Worm (Caenorhabditis elegans): ENCODE results near the gene hacl-1.
A peak's percentile ranks its signal among the peaks of the same experiment; 100 is the strongest.

hacl-1 gene

DNA sequence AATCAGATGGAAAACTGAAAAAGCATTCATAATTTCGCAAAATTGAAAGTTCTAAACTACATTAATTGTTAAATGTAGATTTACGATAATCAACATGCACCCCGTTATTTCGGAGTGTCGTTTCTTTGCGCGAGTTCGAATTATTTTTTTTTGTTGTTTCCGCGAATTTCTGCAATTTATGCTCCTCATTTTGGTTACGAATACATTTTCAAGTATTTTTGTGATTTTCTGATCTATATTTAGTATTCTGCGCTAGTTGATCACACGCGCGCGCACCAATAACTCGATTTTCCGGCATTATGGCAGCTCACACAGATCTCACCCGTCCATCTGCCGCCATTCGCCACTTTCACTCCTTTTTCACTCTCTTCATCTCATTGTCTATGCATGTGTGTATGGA, 52.5 kb downstream of the hacl-1 start, which contains the start of gene VW02B12L.2 (continued):
- TF ChIP-seq unc-130 (tag; optimal IDR thresholded peaks at IDR 0.05): no peak
- TF ChIP-seq blmp-1 (tag; optimal IDR thresholded peaks at IDR 0.05): peak; percentile 71
- no peak for TF ChIP-seq nhr-11 (tag; optimal IDR thresholded peaks at IDR 0.05)
- TF ChIP-seq nhr-28 (tag; optimal IDR thresholded peaks at IDR 0.05): no peak
- peak; percentile 38 for TF ChIP-seq rnt-1 (tag; optimal IDR thresholded peaks at IDR 0.05)
- no peak for TF ChIP-seq F16B12.6 (tag; optimal IDR thresholded peaks at IDR 0.05)
- peak; percentile 28 for TF ChIP-seq swsn-7 (tag; optimal IDR thresholded peaks at IDR 0.05)
- no peak for TF ChIP-seq fos-1 (tag; optimal IDR thresholded peaks at IDR 0.05)
- no peak for TF ChIP-seq tbx-2 (tag; optimal IDR thresholded peaks at IDR 0.05)
- no peak for TF ChIP-seq alr-1 (tag; optimal IDR thresholded peaks at IDR 0.05; ENCODE audit: borderline replicate concordance)
- no peak for TF ChIP-seq fkh-4 (tag; optimal IDR thresholded peaks at IDR 0.05; ENCODE audit: borderline replicate concordance)
- peak; percentile 10 for TF ChIP-seq lin-39 (tag; optimal IDR thresholded peaks at IDR 0.05)
- TF ChIP-seq mdl-1 (tag; optimal IDR thresholded peaks at IDR 0.05): no peak
- no peak for TF ChIP-seq Y116A8C.19 (tag; optimal IDR thresholded peaks at IDR 0.05; ENCODE audit: borderline replicate concordance)
- TF ChIP-seq nhr-71 (tag; optimal IDR thresholded peaks at IDR 0.05): peak; percentile 59
- no peak for TF ChIP-seq zag-1 (tag; optimal IDR thresholded peaks at IDR 0.05)
- no peak for TF ChIP-seq hpl-2 (GFP tag; optimal IDR thresholded peaks at IDR 0.05)
- no peak for TF ChIP-seq nhr-85 (tag)
- no peak for TF ChIP-seq sptf-1 (tag; optimal IDR thresholded peaks at IDR 0.05)
- TF ChIP-seq nhr-84 (tag; optimal IDR thresholded peaks at IDR 0.05): no peak
- TF ChIP-seq unc-98 (GFP tag; IDR thresholded peaks at IDR 0.05): no peak
- no peak for TF ChIP-seq ces-1 (GFP tag; optimal IDR thresholded peaks at IDR 0.05)
- TF ChIP-seq lin-35 (GFP tag; optimal IDR thresholded peaks at IDR 0.05): peak; percentile 89 to 96
- no peak for TF ChIP-seq isw-1 (GFP tag; IDR thresholded peaks at IDR 0.05)
- TF ChIP-seq lin-13 (GFP tag; optimal IDR thresholded peaks at IDR 0.05): no peak
- no peak for TF ChIP-seq nhr-12 (tag; optimal IDR thresholded peaks at IDR 0.05)
- peak; percentile 18 for TF ChIP-seq dsc-1 (tag; optimal IDR thresholded peaks at IDR 0.05)
- TF ChIP-seq ama-1 (optimal IDR thresholded peaks at IDR 0.05): no peak
- no peak for TF ChIP-seq pqm-1 (tag; optimal IDR thresholded peaks at IDR 0.05)
- TF ChIP-seq elt-2 (tag; optimal IDR thresholded peaks at IDR 0.05): no peak
- no peak for TF ChIP-seq nhr-76 (tag; optimal IDR thresholded peaks at IDR 0.05)
- no peak for TF ChIP-seq ceh-90 (tag; optimal IDR thresholded peaks at IDR 0.05)
- TF ChIP-seq nhr-47 (tag; optimal IDR thresholded peaks at IDR 0.05): no peak
- no peak for TF ChIP-seq ets-5 (GFP tag; IDR thresholded peaks at IDR 0.05)
- no peak for TF ChIP-seq ztf-4 (tag; optimal IDR thresholded peaks at IDR 0.05)
- no peak for TF ChIP-seq sup-37 (GFP tag; optimal IDR thresholded peaks at IDR 0.05)
- TF ChIP-seq ceh-88 (GFP tag; IDR thresholded peaks at IDR 0.05): no peak
- peak in 2 of 3 experiments; percentile 4 to 48 for TF ChIP-seq ceh-82 (tag; optimal IDR thresholded peaks at IDR 0.05)
- TF ChIP-seq fkh-8 (tag; optimal IDR thresholded peaks at IDR 0.05): peak; percentile 4
- peak; percentile 34 for TF ChIP-seq nhr-90 (tag; optimal IDR thresholded peaks at IDR 0.05; ENCODE audit: poor library complexity)
- no peak for TF ChIP-seq lir-3 (tag; optimal IDR thresholded peaks at IDR 0.05; ENCODE audit: poor library complexity)
- no peak for TF ChIP-seq ztf-11 (tag; optimal IDR thresholded peaks at IDR 0.05)
- TF ChIP-seq hlh-4 (tag; optimal IDR thresholded peaks at IDR 0.05): no peak
- TF ChIP-seq hlh-17 (GFP tag; optimal IDR thresholded peaks at IDR 0.05; ENCODE audit: borderline replicate concordance): no peak
- TF ChIP-seq C16A3.4 (tag; optimal IDR thresholded peaks at IDR 0.05): peak; percentile 54
- no peak for TF ChIP-seq nhr-237 (tag; optimal IDR thresholded peaks at IDR 0.05)
- TF ChIP-seq nhr-19 (GFP tag; conservative IDR thresholded peaks at IDR 0.05): no peak
- no peak for TF ChIP-seq unc-30 (tag; optimal IDR thresholded peaks at IDR 0.05)
- TF ChIP-seq mef-2 (tag; optimal IDR thresholded peaks at IDR 0.05): no peak
- TF ChIP-seq fkh-10 (GFP tag; optimal IDR thresholded peaks at IDR 0.05): no peak
- TF ChIP-seq snu-23 (GFP tag; optimal IDR thresholded peaks at IDR 0.05): peak; percentile 57
- TF ChIP-seq egl-27 (tag; optimal IDR thresholded peaks at IDR 0.05): no peak
